Worm (Caenorhabditis elegans) whole organism, L3 larva: Measurements from ENCODE around the gene C04E6.7.

Experiments
- R02D3.7 ChIP-seq: fragments of 150-350 bp; optimal IDR thresholded peaks from 2 replicates; lab custom pipeline; 2014; ENCODE audit warnings: missing biosample characterization, missing genetic modification characterization
- aly-2 ChIP-seq: fragments of 150-350 bp; optimal IDR thresholded peaks from 2 replicates; lab custom pipeline; 2014; ENCODE audit warnings: missing biosample characterization, missing genetic modification characterization
- ceh-28 ChIP-seq: fragments of 150-350 bp; optimal IDR thresholded peaks from 2 replicates; lab custom pipeline; 2014; ENCODE audit warnings: missing biosample characterization, missing genetic modification reagents, missing genetic modification characterization
- daf-12 ChIP-seq: fragments of 150-350 bp; optimal IDR thresholded peaks from 2 replicates; lab custom pipeline; 2014; ENCODE audit warnings: missing biosample characterization, missing genetic modification reagents, missing genetic modification characterization
- elt-1 ChIP-seq: fragments of 150-350 bp; optimal IDR thresholded peaks from 2 replicates; lab custom pipeline; 2014; ENCODE audit warnings: missing biosample characterization, missing genetic modification characterization
- lin-39 ChIP-seq: fragments of 150-350 bp; optimal IDR thresholded peaks from 2 replicates; lab custom pipeline; 2018; ENCODE audit warnings: missing biosample characterization, missing genetic modification reagents, missing genetic modification characterization
- mdl-1 ChIP-seq: fragments of 150-350 bp; optimal IDR thresholded peaks from 2 replicates; lab custom pipeline; 2014; ENCODE audit warnings: missing biosample characterization, missing genetic modification characterization
- nhr-11 ChIP-seq: fragments of 150-350 bp; optimal IDR thresholded peaks from 2 replicates; lab custom pipeline; 2014; ENCODE audit warnings: missing biosample characterization, missing genetic modification characterization
- nhr-12 ChIP-seq: fragments of 150-350 bp; optimal IDR thresholded peaks from 2 replicates; lab custom pipeline; 2014; ENCODE audit warnings: missing biosample characterization, missing genetic modification characterization
- nhr-237 ChIP-seq: fragments of 150-350 bp; optimal IDR thresholded peaks from 2 replicates; lab custom pipeline; 2014; ENCODE audit warnings: missing biosample characterization, missing genetic modification characterization
- nhr-67 ChIP-seq: fragments of 150-350 bp; optimal IDR thresholded peaks from 2 replicates; lab custom pipeline; 2014; ENCODE audit warnings: missing biosample characterization, missing genetic modification characterization
- skn-1 ChIP-seq: fragments of 150-350 bp; optimal IDR thresholded peaks from 2 replicates; lab custom pipeline; 2014; ENCODE audit warnings: missing biosample characterization, missing genetic modification characterization
- snpc-4 ChIP-seq: fragments of 150-350 bp; optimal IDR thresholded peaks from 2 replicates; lab custom pipeline; 2014; ENCODE audit warnings: missing biosample characterization, missing genetic modification characterization
- zag-1 ChIP-seq: fragments of 150-350 bp; optimal IDR thresholded peaks from 2 replicates; lab custom pipeline; 2014; ENCODE audit warnings: missing biosample characterization, missing genetic modification characterization

DNA sequence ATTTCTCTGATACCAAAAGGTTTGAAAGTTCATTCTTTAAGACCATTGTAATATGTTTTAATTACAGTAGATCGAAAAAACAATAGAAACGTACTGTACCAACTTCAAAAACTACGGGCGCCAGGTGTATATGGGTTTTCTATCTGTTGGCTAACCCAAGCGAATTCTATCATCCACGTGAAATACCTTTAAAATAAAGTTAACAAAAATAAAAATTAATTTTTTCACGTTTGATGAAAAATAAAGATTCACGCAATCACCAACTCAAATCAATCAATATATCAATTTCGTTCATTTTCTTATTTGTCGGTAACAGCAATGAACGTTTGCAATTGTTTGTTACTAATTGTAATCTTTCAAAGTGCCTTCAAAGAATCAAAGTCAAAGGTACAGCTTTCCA, 14.0 kb downstream of the C04E6.7 start, which contains the start of gene C04E6.4:
- TF ChIP-seq snpc-4 (tag; lab: Kevin White, UChicago), result no peak
- TF ChIP-seq daf-12 (tag; lab: Kevin White, UChicago), result no peak
- no peak for TF ChIP-seq nhr-237 (tag; lab: Kevin White, UChicago)
- no peak for TF ChIP-seq skn-1 (tag; lab: Kevin White, UChicago)
- TF ChIP-seq mdl-1 (tag; lab: Kevin White, UChicago), result no peak
- no peak for TF ChIP-seq nhr-11 (tag; lab: Kevin White, UChicago)
- TF ChIP-seq zag-1 (tag; lab: Kevin White, UChicago), result no peak
- TF ChIP-seq R02D3.7 (tag; lab: Kevin White, UChicago), result no peak
- TF ChIP-seq aly-2 (tag; lab: Kevin White, UChicago), result no peak
- TF ChIP-seq lin-39, result no peak
- no peak for TF ChIP-seq nhr-12 (tag; lab: Kevin White, UChicago)
- no peak for TF ChIP-seq elt-1
- no peak for TF ChIP-seq nhr-67 (tag; lab: Kevin White, UChicago)
- TF ChIP-seq ceh-28 (tag; lab: Kevin White, UChicago), result no peak
